Fruit fly (Drosophila melanogaster) whole organism, prepupa: ENCODE data around the gene CG10600.

ENCODE experiments used
- CG10631 ChIP-seq: fragments of 200-800 bp; sonication (Bioruptor generic); optimal IDR thresholded peaks from 2 replicates; lab custom pipeline; 2016; ENCODE audit warnings: missing biosample characterization, missing genetic modification characterization
- CG10669 ChIP-seq: fragments of 200-800 bp; sonication (Bioruptor generic); optimal IDR thresholded peaks from 3 replicates; lab custom pipeline; 2018; ENCODE audit warnings: missing biosample characterization, mild to moderate bottlenecking, missing genetic modification characterization, moderate library complexity
- CG11294 ChIP-seq: fragments of 200-800 bp; sonication (Bioruptor generic); IDR thresholded peaks from 2 replicates; pipeline ENCODE4 v1.3.6; 2022; ENCODE audit warnings: missing biosample characterization, missing genetic modification characterization
- CG11762 ChIP-seq: fragments of 200-800 bp; sonication (Bioruptor generic); optimal IDR thresholded peaks from 3 replicates; lab custom pipeline; 2016; ENCODE audit warnings: missing biosample characterization, missing genetic modification characterization; ENCODE audit not compliant: insufficient read depth
- CG11902 ChIP-seq: fragments of 200-800 bp; sonication (Bioruptor generic); optimal IDR thresholded peaks from 3 replicates; lab custom pipeline; 2016; ENCODE audit warnings: missing biosample characterization, missing genetic modification characterization
- CG15336 ChIP-seq: fragments of 200-800 bp; sonication (Bioruptor generic); IDR thresholded peaks from 2 replicates; pipeline ENCODE4 v1.3.6; 2022; ENCODE audit warnings: missing biosample characterization, missing genetic modification characterization
- CG1621 ChIP-seq: fragments of 200-800 bp; sonication (Bioruptor generic); optimal IDR thresholded peaks from 3 replicates; lab custom pipeline; 2018; ENCODE audit warnings: missing biosample characterization, mild to moderate bottlenecking, missing genetic modification characterization
- CG3032 ChIP-seq: fragments of 200-800 bp; optimal IDR thresholded peaks from 2 replicates; lab custom pipeline; 2019; ENCODE audit warnings: missing biosample characterization, mild to moderate bottlenecking, missing genetic modification characterization, moderate library complexity
- CG31627 ChIP-seq: fragments of 200-800 bp; sonication (Bioruptor generic); optimal IDR thresholded peaks from 3 replicates; lab custom pipeline; 2016; ENCODE audit warnings: missing biosample characterization, missing genetic modification characterization
- CG32006 ChIP-seq: fragments of 200-800 bp; sonication (Bioruptor generic); optimal IDR thresholded peaks from 3 replicates; lab custom pipeline; 2017; ENCODE audit warnings: missing biosample characterization, mild to moderate bottlenecking, missing genetic modification characterization
- CG34406 ChIP-seq: fragments of 200-800 bp; sonication (Bioruptor generic); optimal IDR thresholded peaks from 3 replicates; lab custom pipeline; 2016; ENCODE audit warnings: missing biosample characterization, missing genetic modification characterization
- CG3919 ChIP-seq: fragments of 200-800 bp; sonication (Bioruptor generic); optimal IDR thresholded peaks from 3 replicates; lab custom pipeline; 2016; ENCODE audit warnings: missing biosample characterization, missing genetic modification characterization
- CG6163 ChIP-seq: fragments of 200-800 bp; sonication (Bioruptor generic); IDR thresholded peaks from 3 replicates; pipeline ENCODE4 v1.3.6; 2022; ENCODE audit warnings: missing biosample characterization, missing genetic modification characterization
- CG6276 ChIP-seq: fragments of 200-800 bp; sonication (Bioruptor generic); optimal IDR thresholded peaks from 2 replicates; lab custom pipeline; 2017; ENCODE audit warnings: missing biosample characterization, mild to moderate bottlenecking, missing genetic modification characterization
- CG7368 ChIP-seq: fragments of 200-800 bp; sonication (Bioruptor generic); optimal IDR thresholded peaks from 3 replicates; lab custom pipeline; 2016; ENCODE audit warnings: missing biosample characterization, missing genetic modification characterization
- CG8319 ChIP-seq: fragments of 200-800 bp; sonication (Bioruptor generic); optimal IDR thresholded peaks from 3 replicates; lab custom pipeline; 2016; ENCODE audit warnings: missing biosample characterization, missing genetic modification characterization
- CG8632 ChIP-seq: fragments of 200-800 bp; sonication (Bioruptor generic); optimal IDR thresholded peaks from 3 replicates; lab custom pipeline; 2016; ENCODE audit warnings: missing biosample characterization, missing genetic modification characterization
- CG9139 ChIP-seq: fragments of 200-800 bp; sonication (Bioruptor generic); optimal IDR thresholded peaks from 3 replicates; lab custom pipeline; 2017; ENCODE audit warnings: missing biosample characterization, mild to moderate bottlenecking, missing genetic modification characterization
- Eip75B ChIP-seq: fragments of 200-800 bp; sonication (Bioruptor generic); optimal IDR thresholded peaks from 3 replicates; lab custom pipeline; 2016; ENCODE audit warnings: missing biosample characterization, missing genetic modification characterization
- Gug ChIP-seq: fragments of 200-800 bp; sonication (Bioruptor generic); IDR thresholded peaks from 2 replicates; pipeline ENCODE4 v1.3.6; 2022; ENCODE audit warnings: missing biosample characterization, missing genetic modification characterization
- Hr39 ChIP-seq: fragments of 200-800 bp; sonication (Bioruptor generic); optimal IDR thresholded peaks from 2 replicates; lab custom pipeline; 2016; ENCODE audit warnings: missing biosample characterization, missing genetic modification characterization
- Met ChIP-seq: fragments of 200-800 bp; sonication (Bioruptor generic); optimal IDR thresholded peaks from 3 replicates; lab custom pipeline; 2016; ENCODE audit warnings: missing biosample characterization, missing genetic modification characterization
- OdsH ChIP-seq: fragments of 200-800 bp; sonication (Bioruptor generic); optimal IDR thresholded peaks from 3 replicates; lab custom pipeline; 2016; ENCODE audit warnings: missing biosample characterization, missing genetic modification characterization
- Smox ChIP-seq: fragments of 200-800 bp; sonication (Bioruptor generic); optimal IDR thresholded peaks from 3 replicates; lab custom pipeline; 2016; ENCODE audit warnings: missing biosample characterization, missing genetic modification characterization
- Sox14 ChIP-seq: fragments of 200-800 bp; sonication (Bioruptor generic); optimal IDR thresholded peaks from 3 replicates; lab custom pipeline; 2016; ENCODE audit warnings: missing biosample characterization, missing genetic modification characterization
- Sox15 ChIP-seq: fragments of 200-800 bp; sonication (Bioruptor generic); optimal IDR thresholded peaks from 3 replicates; lab custom pipeline; 2016; ENCODE audit warnings: missing biosample characterization, missing genetic modification characterization
- achi ChIP-seq: fragments of 200-800 bp; sonication (Bioruptor generic); optimal IDR thresholded peaks from 3 replicates; lab custom pipeline; 2016; ENCODE audit warnings: missing biosample characterization, missing genetic modification characterization
- cyc ChIP-seq: fragments of 200-800 bp; sonication (Bioruptor generic); optimal IDR thresholded peaks from 3 replicates; lab custom pipeline; 2016; ENCODE audit warnings: missing biosample characterization, missing genetic modification characterization
- dac ChIP-seq: fragments of 200-800 bp; sonication (Bioruptor generic); optimal IDR thresholded peaks from 2 replicates; lab custom pipeline; 2017; ENCODE audit warnings: missing biosample characterization, mild to moderate bottlenecking, missing genetic modification characterization
- dsx ChIP-seq: fragments of 200-800 bp; optimal IDR thresholded peaks from 3 replicates; lab custom pipeline; 2019; ENCODE audit warnings: missing biosample characterization, mild to moderate bottlenecking, missing genetic modification characterization, moderate library complexity; ENCODE audit not compliant: poor library complexity, severe bottlenecking
- eg ChIP-seq: fragments of 200-800 bp; sonication (Bioruptor generic); IDR thresholded peaks from 3 replicates; pipeline ENCODE4 v1.3.6; 2022; ENCODE audit warnings: missing biosample characterization, missing genetic modification characterization
- esn ChIP-seq: fragments of 200-800 bp; sonication (Bioruptor generic); optimal IDR thresholded peaks from 2 replicates; lab custom pipeline; 2016; ENCODE audit warnings: missing biosample characterization, mild to moderate bottlenecking, missing genetic modification characterization, moderate library complexity
- fd85E ChIP-seq: fragments of 200-800 bp; sonication (Bioruptor generic); optimal IDR thresholded peaks from 3 replicates; lab custom pipeline; 2016; ENCODE audit warnings: missing biosample characterization, missing genetic modification characterization
- fkh ChIP-seq: fragments of 200-800 bp; sonication (Bioruptor generic); optimal IDR thresholded peaks from 3 replicates; lab custom pipeline; 2017; ENCODE audit warnings: missing biosample characterization, mild to moderate bottlenecking, missing genetic modification characterization, moderate library complexity
- net ChIP-seq: fragments of 200-800 bp; sonication (Bioruptor generic); optimal IDR thresholded peaks from 3 replicates; lab custom pipeline; 2016; ENCODE audit warnings: missing biosample characterization, missing genetic modification characterization
- pdm3 ChIP-seq: fragments of 200-800 bp; sonication (Bioruptor generic); optimal IDR thresholded peaks from 3 replicates; lab custom pipeline; 2016; ENCODE audit warnings: missing biosample characterization, missing genetic modification characterization
- salr ChIP-seq, 2 experiments: fragments of 200-800 bp; sonication (Bioruptor generic); optimal IDR thresholded peaks; 3 replicates each; lab custom pipeline; 2016 to 2018; ENCODE audit warnings: missing biosample characterization in 2 of 2, missing genetic modification characterization in 2 of 2, mild to moderate bottlenecking in 1 of 2
- ss ChIP-seq, 2 experiments: fragments of 200-800 bp; sonication (Bioruptor generic); optimal IDR thresholded peaks; 2 replicates in 1 of 2; 3 replicates in 1 of 2; lab custom pipeline; 2017 to 2018; ENCODE audit warnings: mild to moderate bottlenecking in 2 of 2, missing biosample characterization in 2 of 2, missing genetic modification characterization in 2 of 2, moderate library complexity in 1 of 2
- svp ChIP-seq: fragments of 200-800 bp; sonication (Bioruptor generic); peaks from one replicate; lab custom pipeline; 2016; ENCODE audit warnings: missing biosample characterization, missing genetic modification characterization
- vri ChIP-seq: fragments of 200-800 bp; sonication (Bioruptor generic); optimal IDR thresholded peaks from 3 replicates; lab custom pipeline; 2016; ENCODE audit warnings: missing biosample characterization, mild to moderate bottlenecking, missing genetic modification characterization

CG10600 gene

DNA sequence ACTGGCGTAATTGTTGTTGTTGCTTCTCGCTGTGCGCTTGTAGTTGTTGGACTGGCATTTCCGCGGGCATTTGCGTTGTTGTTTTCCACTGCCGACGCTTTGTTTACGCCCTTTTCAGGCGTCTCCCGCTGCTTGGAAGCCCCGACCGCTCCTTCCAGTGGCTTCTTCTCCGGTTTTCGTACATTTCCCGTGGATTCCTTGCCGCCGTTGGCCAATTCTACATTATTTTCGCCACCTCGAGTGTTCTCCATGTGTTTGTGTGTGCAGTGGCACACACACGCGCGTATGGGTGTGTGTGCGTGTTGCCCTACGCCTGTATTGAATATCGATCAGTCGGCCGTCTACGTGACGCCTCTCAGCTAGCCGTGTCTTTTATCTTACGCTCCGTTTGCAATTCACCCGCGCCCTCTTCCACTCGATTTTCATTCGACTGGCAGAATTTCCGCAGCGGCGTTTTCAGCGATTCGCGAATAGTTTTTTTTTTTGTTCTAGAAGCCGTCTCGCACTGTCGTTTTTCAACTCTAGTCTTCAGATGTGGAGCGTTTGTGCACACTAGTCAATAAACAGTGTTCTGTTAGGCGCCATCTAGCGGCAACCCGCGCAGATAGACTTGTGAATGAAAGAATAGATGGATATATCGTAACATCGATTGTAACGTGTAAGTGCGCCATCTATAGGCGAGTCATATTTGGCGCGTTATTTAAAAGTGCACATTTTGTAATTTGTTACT, at the start of gene CG10600 (continued):
- TF ChIP-seq fd85E (GFP tag; lab: Kevin White, UChicago) (peak; percentile 56), CG9139 (no peak), CG7368 (GFP tag; lab: Kevin White, UChicago) (peak; percentile 65), CG31627 (GFP tag; lab: Kevin White, UChicago) (peak; percentile 85), CG3919 (GFP tag; lab: Kevin White, UChicago) (peak; percentile 81), CG11294 (0 out of 2 replicates have a peak, but pooled peaks have one; percentile 17), CG11902 (GFP tag; lab: Kevin White, UChicago) (peak; percentile 42), CG10631 (peak; percentile 62), CG6276 (no peak), dac (GFP tag; lab: Kevin White, UChicago) (peak; percentile 55)

DNA sequence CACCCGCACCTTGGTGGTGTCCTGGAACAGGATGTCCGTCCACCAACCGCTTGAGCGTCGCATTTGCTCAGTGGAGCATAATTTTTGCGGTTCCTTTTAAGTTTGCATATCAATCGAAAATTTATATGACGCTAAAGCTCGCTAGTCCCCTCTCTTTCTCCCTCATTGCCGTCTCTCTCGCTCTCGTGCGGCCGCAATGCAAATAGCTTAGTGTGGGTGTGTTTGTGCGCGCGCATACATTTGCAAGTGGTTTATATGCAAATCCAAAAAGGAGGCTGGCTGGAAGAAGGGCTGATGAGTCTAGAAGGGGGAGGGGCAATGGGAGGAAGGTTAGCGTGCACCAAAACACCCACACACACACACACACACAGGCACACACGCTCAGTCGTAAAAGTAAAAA, 47.4 kb upstream of the CG10600 start:
- TF ChIP-seq Met (GFP tag; lab: Kevin White, UChicago), result no peak
- TF ChIP-seq, all 60 proteins: peak for 0

DNA sequence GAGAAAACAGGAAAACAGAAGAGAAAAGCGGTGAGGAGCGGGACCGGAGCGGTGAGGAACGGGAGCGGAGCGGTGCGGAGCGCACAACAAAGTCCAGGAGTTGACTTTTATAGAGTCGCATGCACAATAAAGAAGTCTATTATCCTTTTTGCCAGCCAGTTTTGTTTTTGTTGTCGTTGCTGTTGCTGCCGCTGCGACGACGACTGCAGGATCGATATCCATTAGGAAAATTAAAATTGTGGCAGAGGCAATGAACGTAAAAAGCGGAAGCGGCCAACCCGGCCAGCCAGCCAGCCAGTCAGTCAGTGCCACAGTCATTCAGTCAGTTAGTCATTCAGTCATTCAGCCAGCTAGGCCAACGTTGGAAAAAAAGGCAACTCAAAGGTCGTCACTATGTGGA, 45.3 kb upstream of the CG10600 start:
- TF ChIP-seq CG15336 (GFP tag; lab: Robert Waterston, UW) (no peak), pdm3 (no peak), eg (GFP tag; lab: Robert Waterston, UW) (no peak), CG32006 (GFP tag; lab: Kevin White, UChicago) (no peak), dsx (GFP tag; lab: Kevin White, UChicago) (no peak), Met (GFP tag; lab: Kevin White, UChicago) (no peak), CG3032 (tag; lab: Kevin White, UChicago) (no peak), esn (GFP tag; lab: Kevin White, UChicago) (no peak), Smox (GFP tag; lab: Kevin White, UChicago) (no peak), Gug (GFP tag; lab: Robert Waterston, UW) (no peak), Hr39 (GFP tag; lab: Kevin White, UChicago) (no peak), cyc (GFP tag; lab: Kevin White, UChicago) (no peak)

DNA sequence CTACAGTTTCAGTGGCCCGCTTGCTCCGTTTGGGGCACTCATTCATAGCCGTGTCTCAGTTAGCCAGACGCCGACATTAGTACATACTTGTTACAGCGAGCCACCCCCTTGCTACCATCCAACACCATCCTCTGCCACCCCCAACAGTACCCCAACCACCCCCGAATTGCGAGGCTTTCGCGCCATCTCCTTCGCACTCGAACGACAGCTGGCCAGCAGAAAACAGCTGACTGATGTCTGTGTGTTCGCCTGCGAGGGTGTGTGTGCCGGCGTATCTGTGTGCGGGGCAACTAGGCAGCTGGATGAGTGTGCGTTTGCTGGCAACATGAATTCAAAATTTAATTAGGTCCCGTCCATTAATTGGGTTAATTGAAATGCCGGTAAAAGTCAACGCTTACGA, 43.3 kb upstream of the CG10600 start:
- TF ChIP-seq vri (GFP tag; lab: Kevin White, UChicago), result no peak
- no peak for TF ChIP-seq CG11902 (GFP tag; lab: Kevin White, UChicago)
- TF ChIP-seq CG8632 (GFP tag; lab: Kevin White, UChicago), result no peak
- TF ChIP-seq Sox15 (GFP tag; lab: Kevin White, UChicago), result no peak
- no peak for TF ChIP-seq net (GFP tag; lab: Kevin White, UChicago)
- TF ChIP-seq CG8319 (GFP tag; lab: Kevin White, UChicago), result no peak
- no peak for TF ChIP-seq CG1621 (tag; lab: Kevin White, UChicago)
- no peak for TF ChIP-seq CG34406 (GFP tag; lab: Kevin White, UChicago)
- TF ChIP-seq CG6276, result no peak
- TF ChIP-seq CG11294, result no peak
- no peak for TF ChIP-seq CG10669 (GFP tag; lab: Kevin White, UChicago)
- no peak for TF ChIP-seq eg (GFP tag; lab: Robert Waterston, UW)

DNA sequence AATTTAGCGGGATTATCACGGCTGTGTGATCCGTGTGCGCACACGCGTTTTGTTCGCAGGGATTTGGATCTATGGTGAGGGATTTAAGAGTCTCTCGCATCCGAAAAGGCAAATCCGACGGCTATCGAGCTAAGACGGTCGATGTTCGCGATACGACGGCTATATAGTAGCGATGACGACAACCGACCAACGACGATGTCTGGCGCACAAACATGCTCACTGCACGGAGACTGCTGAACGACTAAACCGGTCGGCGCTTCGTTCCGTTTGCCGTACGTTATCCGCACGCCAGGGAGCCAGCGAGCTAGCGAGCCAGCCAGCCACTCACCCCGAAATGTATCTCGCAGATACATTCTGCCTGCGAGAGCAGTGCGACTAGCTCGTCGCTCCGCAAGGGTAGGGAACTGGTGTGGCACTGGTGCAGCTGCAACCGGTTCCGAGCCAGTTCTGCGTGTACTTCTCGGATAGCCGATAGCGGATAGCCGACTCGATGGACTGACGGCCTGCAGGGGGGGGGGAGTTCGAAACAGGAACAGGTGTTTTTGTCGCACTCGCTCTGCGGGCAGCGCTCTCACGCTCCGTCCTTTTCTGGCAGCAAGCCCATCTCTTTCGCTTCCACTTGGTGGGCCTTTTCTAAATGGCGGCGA, 41.7 kb upstream of the CG10600 start, which contains the start of gene tup:
tup (minus strand) TSS at position 248 of the 647 bp plus-strand sequence.
- TF ChIP-seq CG3919 (GFP tag; lab: Kevin White, UChicago), result peak; percentile 33
- peak; percentile 20 for TF ChIP-seq Sox14
- TF ChIP-seq pdm3, result no peak
- peak; percentile 19 for TF ChIP-seq achi (GFP tag; lab: Kevin White, UChicago)
- TF ChIP-seq CG34406 (GFP tag; lab: Kevin White, UChicago), result no peak
- TF ChIP-seq CG15336 (GFP tag; lab: Robert Waterston, UW), result no peak
- no peak for TF ChIP-seq dac (GFP tag; lab: Kevin White, UChicago)
- peak; percentile 58 to 61 for TF ChIP-seq ss (GFP tag; optimal IDR thresholded peaks at IDR 0.05; lab: Kevin White, UChicago)
- no peak for TF ChIP-seq salr (GFP tag; optimal IDR thresholded peaks at IDR 0.05; lab: Kevin White, UChicago)
- no peak for TF ChIP-seq vri (GFP tag; lab: Kevin White, UChicago)
- no peak for TF ChIP-seq CG11762 (GFP tag; lab: Kevin White, UChicago)
- TF ChIP-seq svp (GFP tag; lab: Kevin White, UChicago), result peak; percentile 44
- TF ChIP-seq OdsH (GFP tag; lab: Kevin White, UChicago), result no peak
- TF ChIP-seq Eip75B (GFP tag; lab: Kevin White, UChicago), result peak; percentile 6
- TF ChIP-seq CG11902 (GFP tag; lab: Kevin White, UChicago), result no peak
- TF ChIP-seq CG7368 (GFP tag; lab: Kevin White, UChicago), result peak; percentile 12
- TF ChIP-seq CG9139, result peak; percentile 35
- TF ChIP-seq CG6163 (GFP tag; lab: Robert Waterston, UW), result peak; percentile 50; the same call in 2 of the 3 replicates
- peak; percentile 29 for TF ChIP-seq esn (GFP tag; lab: Kevin White, UChicago)
- TF ChIP-seq fkh (GFP tag; lab: Kevin White, UChicago), result peak; percentile 11
- TF ChIP-seq eg (GFP tag; lab: Robert Waterston, UW), result peak; percentile 38; the same call in 1 of the 3 replicates
- 0 out of 2 replicates have a peak, but pooled peaks have one; percentile 10 for TF ChIP-seq Gug (GFP tag; lab: Robert Waterston, UW)
